Fruit fly (Drosophila melanogaster): ENCODE measurements around the gene bc10.

The bc10 gene

dm6 chr3L:5577250-5578138, 12.5 kb downstream of the bc10 start, which contains the start of gene Msr-110 (continued):
- TF ChIP-seq Dek (tag; optimal IDR thresholded peaks at IDR 0.05) (peak; percentile 93), org-1 (GFP tag; optimal IDR thresholded peaks at IDR 0.05) (peak; percentile 88), B-H1 (GFP tag; IDR thresholded peaks at IDR 0.05) (peak; percentile 74; the same call in 2 of the 3 replicates), CG31388 (GFP tag; optimal IDR thresholded peaks at IDR 0.05) (peak; percentile 61), ERR (GFP tag; optimal IDR thresholded peaks at IDR 0.05) (no peak), CTCF (GFP tag; optimal IDR thresholded peaks at IDR 0.05) (peak; percentile 19), sens-2 (GFP tag; IDR thresholded peaks at IDR 0.05) (peak; percentile 50; the same call in 1 of the 2 replicates), mld (GFP tag; IDR thresholded peaks at IDR 0.05; ENCODE audit: partially characterized antibody) (no peak), CG10209 (GFP tag; optimal IDR thresholded peaks at IDR 0.05) (peak; percentile 86), Elba2 (GFP tag; optimal IDR thresholded peaks at IDR 0.05) (no peak), yki (optimal IDR thresholded peaks at IDR 0.05) (no peak), ap (GFP tag; IDR thresholded peaks at IDR 0.05) (peak; percentile 65), Max (GFP tag; optimal IDR thresholded peaks at IDR 0.05) (peak; percentile 64), CG9609 (GFP tag; optimal IDR thresholded peaks at IDR 0.05) (peak; percentile 66), CG4424 (GFP tag; optimal IDR thresholded peaks at IDR 0.05) (peak; percentile 76), Stat92E (GFP tag; optimal IDR thresholded peaks at IDR 0.05) (no peak), Vsx1 (GFP tag; optimal IDR thresholded peaks at IDR 0.05) (peak; percentile 75), phol (tag; optimal IDR thresholded peaks at IDR 0.05) (peak; percentile 91), CG10321 (GFP tag; IDR thresholded peaks at IDR 0.05) (0 out of 2 replicates have a peak, but pooled peaks have one; percentile 63), HmgD (GFP tag; optimal IDR thresholded peaks at IDR 0.05) (no peak), tna (GFP tag; IDR thresholded peaks at IDR 0.05; ENCODE audit: partially characterized antibody) (no peak), dpn (GFP tag; optimal IDR thresholded peaks at IDR 0.05) (peak; percentile 73 to 85), CG15269 (tag; optimal IDR thresholded peaks at IDR 0.05) (peak; percentile 95), CG13775 (GFP tag; optimal IDR thresholded peaks at IDR 0.05) (peak; percentile 72), CG17568 (GFP tag; optimal IDR thresholded peaks at IDR 0.05) (peak; percentile 76), CG11695 (GFP tag; IDR thresholded peaks at IDR 0.05) (peak; percentile 90), peb (GFP tag; IDR thresholded peaks at IDR 0.05) (peak; percentile 76), Scr (GFP tag; IDR thresholded peaks at IDR 0.05; ENCODE audit: partially characterized antibody) (no peak), CG8281 (tag; optimal IDR thresholded peaks at IDR 0.05) (peak; percentile 77), Nf-YA (GFP tag; IDR thresholded peaks at IDR 0.05) (peak; percentile 65; the same call in 1 of the 2 replicates), crp (GFP tag; optimal IDR thresholded peaks at IDR 0.05) (peak in 1 of 2 experiments; percentile 46), rib (GFP tag; IDR thresholded peaks at IDR 0.05) (peak; percentile 91), CG11247 (GFP tag; IDR thresholded peaks at IDR 0.05) (peak; percentile 88), wor (GFP tag; IDR thresholded peaks at IDR 0.05) (peak; percentile 88), CG4730 (GFP tag; IDR thresholded peaks at IDR 0.05) (peak; percentile 86), CG15514 (GFP tag; optimal IDR thresholded peaks at IDR 0.05) (peak; percentile 70), CG10147 (GFP tag; optimal IDR thresholded peaks at IDR 0.05) (peak; percentile 85), crc (GFP tag; optimal IDR thresholded peaks at IDR 0.05) (no peak), CG42726 (GFP tag; IDR thresholded peaks at IDR 0.05; ENCODE audit: partially characterized antibody) (peak; percentile 52; the same call in 1 of the 2 replicates), Abd-B (GFP tag; optimal IDR thresholded peaks at IDR 0.05) (peak; percentile 91), CG12155 (GFP tag; optimal IDR thresholded peaks at IDR 0.05) (peak; percentile 69), pan (optimal IDR thresholded peaks at IDR 0.05) (no peak), pan (GFP tag; optimal IDR thresholded peaks at IDR 0.05 in 1 of 2, IDR thresholded peaks at IDR 0.05 in 1 of 2) (peak in 1 of 2 experiments; percentile 90), zen2 (GFP tag; IDR thresholded peaks at IDR 0.05; ENCODE audit: partially characterized antibody) (no peak), Bteb2 (GFP tag; optimal IDR thresholded peaks at IDR 0.05) (peak; percentile 52), ab (GFP tag; optimal IDR thresholded peaks at IDR 0.05) (peak; percentile 53), CG30020 (tag; optimal IDR thresholded peaks at IDR 0.05) (peak; percentile 43), gcm (GFP tag; optimal IDR thresholded peaks at IDR 0.05) (peak; percentile 76)
